Fruit fly (Drosophila melanogaster) whole organism, embryonic: ENCODE measurements around the gene Sec22.
A peak's percentile ranks its signal among the peaks of the same experiment; 100 is the strongest.

ENCODE experiments used
- Adf1 ChIP-seq: fragments of 200-800 bp; sonication (Bioruptor generic); IDR thresholded peaks from 2 replicates; pipeline ENCODE4 v1.3.6; 2022; ENCODE audit warnings: missing biosample characterization, missing genetic modification characterization
- Asciz ChIP-seq: fragments of 200-800 bp; sonication (Bioruptor generic); optimal IDR thresholded peaks from 2 replicates; lab custom pipeline; 2017; ENCODE audit warnings: missing biosample characterization, mild to moderate bottlenecking, missing genetic modification characterization, missing genetic modification reagents
- CG10462 ChIP-seq: fragments of 200-800 bp; sonication (Bioruptor generic); optimal IDR thresholded peaks from 2 replicates; lab custom pipeline; 2016; ENCODE audit warnings: missing biosample characterization, missing genetic modification characterization
- CG10959 ChIP-seq: fragments of 200-800 bp; sonication (Bioruptor generic); IDR thresholded peaks from 2 replicates; pipeline ENCODE4 v1.3.6; 2022; ENCODE audit warnings: missing biosample characterization, missing genetic modification characterization
- CG11398 ChIP-seq: fragments of 200-800 bp; sonication (Bioruptor generic); optimal IDR thresholded peaks from 2 replicates; lab custom pipeline; 2016; ENCODE audit warnings: missing biosample characterization, missing genetic modification characterization
- CG12299 ChIP-seq: fragments of 200-800 bp; sonication (Bioruptor generic); optimal IDR thresholded peaks from 2 replicates; lab custom pipeline; 2018; ENCODE audit warnings: missing biosample characterization, mild to moderate bottlenecking, missing genetic modification characterization
- CG14710 ChIP-seq: fragments of 200-800 bp; sonication (Bioruptor generic); optimal IDR thresholded peaks from 3 replicates; lab custom pipeline; 2019; ENCODE audit warnings: missing biosample characterization, mild to moderate bottlenecking, missing genetic modification characterization, moderate library complexity
- CG14965 ChIP-seq: fragments of 200-800 bp; sonication (Bioruptor generic); optimal IDR thresholded peaks from 2 replicates; lab custom pipeline; 2016; ENCODE audit warnings: missing biosample characterization, missing genetic modification characterization, borderline replicate concordance
- CG15269 ChIP-seq: fragments of 200-800 bp; sonication (Bioruptor generic); optimal IDR thresholded peaks from 2 replicates; lab custom pipeline; 2018; ENCODE audit warnings: missing biosample characterization, mild to moderate bottlenecking, missing genetic modification characterization, moderate library complexity
- CG2199 ChIP-seq: fragments of 200-800 bp; sonication (Bioruptor generic); IDR thresholded peaks from 3 replicates; pipeline ENCODE4 v1.3.6; 2022; ENCODE audit warnings: missing biosample characterization, missing genetic modification characterization
- CG32532 ChIP-seq: fragments of 200-800 bp; sonication (Bioruptor generic); IDR thresholded peaks from 2 replicates; pipeline ENCODE4 v1.3.6; 2022; ENCODE audit warnings: missing biosample characterization, missing genetic modification characterization
- CG32767 ChIP-seq: fragments of 200-800 bp; sonication (Bioruptor generic); IDR thresholded peaks from 2 replicates; pipeline ENCODE4 v1.3.6; 2022; ENCODE audit warnings: missing biosample characterization, missing genetic modification characterization
- CG4360 ChIP-seq: fragments of 200-800 bp; sonication (Bioruptor generic); IDR thresholded peaks from 2 replicates; pipeline ENCODE4 v1.3.6; 2022; ENCODE audit warnings: missing biosample characterization, missing genetic modification characterization
- CG4424 ChIP-seq: fragments of 200-800 bp; sonication (Bioruptor generic); optimal IDR thresholded peaks from 3 replicates; lab custom pipeline; 2016; ENCODE audit warnings: missing biosample characterization, missing genetic modification characterization
- CG8765 ChIP-seq: fragments of 200-800 bp; sonication (Bioruptor generic); IDR thresholded peaks from 2 replicates; pipeline ENCODE4 v1.3.6; 2022; ENCODE audit warnings: missing biosample characterization, missing genetic modification characterization
- D19A ChIP-seq: fragments of 200-800 bp; optimal IDR thresholded peaks from 3 replicates; lab custom pipeline; 2019; ENCODE audit warnings: missing biosample characterization, mild to moderate bottlenecking, missing genetic modification characterization, moderate library complexity
- Fer3 ChIP-seq: fragments of 200-800 bp; sonication (Bioruptor generic); optimal IDR thresholded peaks from 2 replicates; lab custom pipeline; 2018; ENCODE audit warnings: missing biosample characterization, mild to moderate bottlenecking, missing genetic modification characterization, moderate library complexity
- Hmr ChIP-seq: fragments of 200-800 bp; sonication (Bioruptor generic); optimal IDR thresholded peaks from 3 replicates; lab custom pipeline; 2017; ENCODE audit warnings: mild to moderate bottlenecking, missing biosample characterization, missing genetic modification reagents, missing genetic modification characterization
- Hmx ChIP-seq: fragments of 200-800 bp; sonication (Bioruptor generic); optimal IDR thresholded peaks from 2 replicates; lab custom pipeline; 2016; ENCODE audit warnings: missing biosample characterization, missing genetic modification characterization
- Hr51 ChIP-seq, 2 experiments: fragments of 200-800 bp; sonication (Bioruptor generic); optimal IDR thresholded peaks; 2 replicates in 1 of 2; 3 replicates in 1 of 2; lab custom pipeline; 2016 to 2018; ENCODE audit warnings: missing biosample characterization in 2 of 2, missing genetic modification characterization in 2 of 2, mild to moderate bottlenecking in 1 of 2, moderate library complexity in 1 of 2
- Lim3 ChIP-seq: fragments of 200-800 bp; sonication (Bioruptor generic); IDR thresholded peaks from 2 replicates; pipeline ENCODE4 v1.3.6; 2022; ENCODE audit warnings: missing biosample characterization, missing genetic modification characterization
- Med ChIP-seq: fragments of 200-800 bp; sonication (Bioruptor generic); peaks from one replicate; lab custom pipeline; 2016; ENCODE audit warnings: missing biosample characterization, missing genetic modification characterization, mild to moderate bottlenecking, inconsistent platforms, moderate library complexity
- Mes4 ChIP-seq: fragments of 200-800 bp; sonication (Bioruptor generic); optimal IDR thresholded peaks from 2 replicates; lab custom pipeline; 2016; ENCODE audit warnings: missing biosample characterization, missing genetic modification characterization
- NFAT ChIP-seq: fragments of 200-800 bp; sonication (Bioruptor generic); IDR thresholded peaks from 2 replicates; pipeline ENCODE4 v1.3.6; 2022; ENCODE audit warnings: missing biosample characterization, missing genetic modification characterization
- NfI ChIP-seq: fragments of 200-800 bp; sonication (Bioruptor generic); optimal IDR thresholded peaks from 3 replicates; lab custom pipeline; 2018; ENCODE audit warnings: missing biosample characterization, mild to moderate bottlenecking, missing genetic modification characterization, moderate library complexity
- Sox100B ChIP-seq: fragments of 200-800 bp; sonication (Bioruptor generic); optimal IDR thresholded peaks from 3 replicates; lab custom pipeline; 2018; ENCODE audit warnings: missing biosample characterization, mild to moderate bottlenecking, missing genetic modification characterization
- Tbp ChIP-seq: fragments of >200 bp; optimal IDR thresholded peaks from 2 replicates; lab custom pipeline; 2018; ENCODE audit warnings: missing biosample characterization, missing genetic modification characterization
- Trl ChIP-seq, 3 experiments: fragments of >200 bp in 2 of 3; fragments of 200-800 bp in 1 of 3; sonication (Bioruptor generic) in 1 of 3; optimal IDR thresholded peaks; 2 replicates in 1 of 3; 3 replicates in 2 of 3; lab custom pipeline; 2016 to 2017; ENCODE audit warnings: missing biosample characterization in 1 of 3, missing genetic modification characterization in 1 of 3
- Xbp1 ChIP-seq: fragments of 200-800 bp; sonication (Bioruptor generic); optimal IDR thresholded peaks from 3 replicates; lab custom pipeline; 2016; ENCODE audit warnings: missing biosample characterization, mild to moderate bottlenecking, missing genetic modification characterization
- abd-A ChIP-seq: fragments of 200-800 bp; sonication (Bioruptor generic); optimal IDR thresholded peaks from 3 replicates; lab custom pipeline; 2019; ENCODE audit warnings: missing biosample characterization, mild to moderate bottlenecking, missing genetic modification characterization, moderate library complexity
- ac ChIP-seq: fragments of 200-800 bp; sonication (Bioruptor generic); optimal IDR thresholded peaks from 3 replicates; lab custom pipeline; 2017; ENCODE audit warnings: missing biosample characterization, mild to moderate bottlenecking, missing genetic modification characterization
- al ChIP-seq: fragments of 200-800 bp; sonication (Bioruptor generic); IDR thresholded peaks from 2 replicates; pipeline ENCODE4 v1.3.6; 2022; ENCODE audit warnings: missing biosample characterization, missing genetic modification characterization
- aop ChIP-seq: fragments of 200-800 bp; sonication (Bioruptor generic); IDR thresholded peaks from 2 replicates; pipeline ENCODE4 v1.3.6; 2022; ENCODE audit warnings: missing biosample characterization, missing genetic modification characterization
- bigmax ChIP-seq: fragments of 200-800 bp; sonication (Bioruptor generic); optimal IDR thresholded peaks from 2 replicates; lab custom pipeline; 2018; ENCODE audit warnings: missing biosample characterization, mild to moderate bottlenecking, missing genetic modification characterization
- br ChIP-seq: fragments of >200 bp; optimal IDR thresholded peaks from 2 replicates; lab custom pipeline; 2017
- bsh ChIP-seq, 2 experiments: fragments of 200-800 bp; sonication (Bioruptor generic); optimal IDR thresholded peaks; 2 replicates each; lab custom pipeline; 2017 to 2018; ENCODE audit warnings: mild to moderate bottlenecking in 2 of 2, missing biosample characterization in 2 of 2, missing genetic modification characterization in 2 of 2, moderate library complexity in 1 of 2
- corto ChIP-seq: fragments of 200-800 bp; sonication (Bioruptor generic); optimal IDR thresholded peaks from 2 replicates; lab custom pipeline; 2016; ENCODE audit warnings: missing biosample characterization, mild to moderate bottlenecking, missing genetic modification characterization, moderate library complexity
- da ChIP-seq: fragments of 200-800 bp; sonication (Bioruptor generic); optimal IDR thresholded peaks from 2 replicates; lab custom pipeline; 2016; ENCODE audit warnings: missing biosample characterization, missing genetic modification characterization
- eyg ChIP-seq: fragments of 200-800 bp; sonication (Bioruptor generic); optimal IDR thresholded peaks from 3 replicates; lab custom pipeline; 2016; ENCODE audit warnings: missing biosample characterization, missing genetic modification characterization
- fd96Cb ChIP-seq: fragments of 200-800 bp; sonication (Bioruptor generic); optimal IDR thresholded peaks from 2 replicates; lab custom pipeline; 2018; ENCODE audit warnings: missing biosample characterization, mild to moderate bottlenecking, missing genetic modification characterization, moderate library complexity
- gem ChIP-seq: fragments of 200-800 bp; sonication (Bioruptor generic); optimal IDR thresholded peaks from 2 replicates; lab custom pipeline; 2019; ENCODE audit warnings: missing biosample characterization, mild to moderate bottlenecking, missing genetic modification characterization, moderate library complexity
- grn ChIP-seq: fragments of 200-800 bp; sonication (Bioruptor generic); optimal IDR thresholded peaks from 3 replicates; lab custom pipeline; 2017; ENCODE audit warnings: missing biosample characterization, missing genetic modification characterization
- knrl ChIP-seq: fragments of 200-800 bp; sonication (Bioruptor generic); IDR thresholded peaks from 3 replicates; pipeline ENCODE4 v1.3.6; 2022; ENCODE audit warnings: missing biosample characterization, missing genetic modification characterization; ENCODE audit not compliant: partially characterized antibody
- lab ChIP-seq: fragments of 200-800 bp; sonication (Bioruptor generic); optimal IDR thresholded peaks from 3 replicates; lab custom pipeline; 2017; ENCODE audit warnings: missing biosample characterization, missing genetic modification characterization, mild to moderate bottlenecking, moderate library complexity, missing genetic modification reagents
- maf-S ChIP-seq: fragments of 200-800 bp; sonication (Bioruptor generic); optimal IDR thresholded peaks from 2 replicates; lab custom pipeline; 2016; ENCODE audit warnings: missing biosample characterization, missing genetic modification characterization
- nom ChIP-seq: fragments of 200-800 bp; sonication (Bioruptor generic); optimal IDR thresholded peaks from 2 replicates; lab custom pipeline; 2017; ENCODE audit warnings: missing biosample characterization, missing genetic modification characterization, mild to moderate bottlenecking, moderate library complexity, missing genetic modification reagents
- pum ChIP-seq: fragments of 200-800 bp; sonication (Bioruptor generic); optimal IDR thresholded peaks from 2 replicates; lab custom pipeline; 2016; ENCODE audit warnings: missing biosample characterization, missing genetic modification characterization
- repo ChIP-seq: fragments of 200-800 bp; sonication (Bioruptor generic); optimal IDR thresholded peaks from 2 replicates; lab custom pipeline; 2016; ENCODE audit warnings: missing biosample characterization, missing genetic modification characterization
- sim ChIP-seq: fragments of 200-800 bp; sonication (Bioruptor generic); IDR thresholded peaks from 2 replicates; pipeline ENCODE4 v1.3.6; 2022; ENCODE audit warnings: missing biosample characterization, missing genetic modification characterization
- wek ChIP-seq: fragments of 200-800 bp; sonication (Bioruptor generic); optimal IDR thresholded peaks from 3 replicates; lab custom pipeline; 2018; ENCODE audit warnings: missing biosample characterization, mild to moderate bottlenecking, missing genetic modification characterization, moderate library complexity

The Sec22 gene

DNA sequence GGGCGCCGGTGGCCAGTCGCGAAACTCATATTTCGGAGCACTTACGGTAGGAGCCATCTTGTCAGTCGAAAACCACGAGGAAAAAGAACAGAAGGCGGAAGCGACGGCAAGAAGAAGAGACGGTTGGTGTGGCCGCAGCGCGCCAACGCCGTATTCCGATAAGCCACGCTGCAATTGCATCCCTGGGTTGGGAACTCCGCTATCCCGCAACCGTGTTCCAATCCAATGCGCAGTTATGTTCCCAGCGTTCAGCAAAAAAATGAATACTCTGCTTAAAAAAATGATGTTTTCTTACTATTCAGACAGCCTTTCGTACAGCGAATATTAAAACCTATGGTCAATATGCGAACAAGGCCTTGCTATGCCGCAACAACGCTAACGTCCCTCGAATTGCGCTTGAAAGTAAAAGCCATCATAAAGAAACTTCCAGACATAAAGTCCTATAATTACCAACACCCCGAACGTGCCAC is 40.8 kb upstream of the Sec22 start, which contains the start of gene RpL22 (continued):
- TF ChIP-seq eyg (GFP tag; lab: Kevin White, UChicago): peak; percentile 83
- peak; percentile 87 for TF ChIP-seq nom
- TF ChIP-seq CG10462 (GFP tag; lab: Kevin White, UChicago): peak; percentile 57
- TF ChIP-seq D19A (tag; lab: Kevin White, UChicago): peak; percentile 71
- TF ChIP-seq Adf1: peak; percentile 73
- peak; percentile 79 for TF ChIP-seq grn (GFP tag; lab: Kevin White, UChicago)
- no peak for TF ChIP-seq Trl (optimal IDR thresholded peaks at IDR 0.05; lab: Kevin White, UChicago)
- peak; percentile 92 for TF ChIP-seq Trl (GFP tag; optimal IDR thresholded peaks at IDR 0.05; lab: Kevin White, UChicago)
- TF ChIP-seq CG14710: peak; percentile 94
- TF ChIP-seq Tbp: peak; percentile 16
- peak; percentile 47; the same call in 1 of the 2 replicates for TF ChIP-seq CG8765 (GFP tag; lab: Robert Waterston, UW)
- TF ChIP-seq CG4424 (GFP tag; lab: Kevin White, UChicago): peak; percentile 81
- TF ChIP-seq Xbp1: peak; percentile 85
- peak; percentile 88 for TF ChIP-seq Asciz
- TF ChIP-seq ac (GFP tag; lab: Kevin White, UChicago): peak; percentile 72
- TF ChIP-seq Med (GFP tag; lab: Kevin White, UChicago): peak; percentile 99
- peak; percentile 81 for TF ChIP-seq CG12299
- TF ChIP-seq fd96Cb: peak; percentile 53
- peak; percentile 85 for TF ChIP-seq abd-A (tag; lab: Kevin White, UChicago)
- TF ChIP-seq CG11398 (GFP tag; lab: Kevin White, UChicago): peak; percentile 92
- peak; percentile 74 for TF ChIP-seq pum (GFP tag; lab: Kevin White, UChicago)
- peak; percentile 82 for TF ChIP-seq Fer3 (tag; lab: Kevin White, UChicago)
- peak; percentile 90 for TF ChIP-seq NFAT (GFP tag; lab: Robert Waterston, UW)
- TF ChIP-seq Hmr (GFP tag; lab: Kevin White, UChicago): peak; percentile 98
- TF ChIP-seq wek (GFP tag; lab: Kevin White, UChicago): peak; percentile 83
- TF ChIP-seq CG32532 (GFP tag; lab: Robert Waterston, UW): peak; percentile 91
- TF ChIP-seq CG32767: peak; percentile 58; the same call in 1 of the 2 replicates
- no peak for TF ChIP-seq Lim3 (GFP tag; lab: Robert Waterston, UW)
- TF ChIP-seq Hr51 (GFP tag; optimal IDR thresholded peaks at IDR 0.05; lab: Kevin White, UChicago): peak; percentile 61 to 89
- peak; percentile 38; the same call in 1 of the 2 replicates for TF ChIP-seq CG4360 (GFP tag; lab: Robert Waterston, UW)
- no peak for TF ChIP-seq br
- TF ChIP-seq knrl: peak; percentile 57; the same call in 2 of the 3 replicates
- TF ChIP-seq maf-S: peak; percentile 89
- peak; percentile 97 for TF ChIP-seq lab (GFP tag; lab: Kevin White, UChicago)
- TF ChIP-seq CG14965 (GFP tag; lab: Kevin White, UChicago): peak; percentile 80
- TF ChIP-seq aop (GFP tag; lab: Robert Waterston, UW): no peak
- peak; percentile 88 for TF ChIP-seq repo (GFP tag; lab: Kevin White, UChicago)
- TF ChIP-seq Mes4 (GFP tag; lab: Kevin White, UChicago): peak; percentile 97
- peak; percentile 89 for TF ChIP-seq CG2199 (GFP tag; lab: Robert Waterston, UW)
- TF ChIP-seq Hmx (GFP tag; lab: Kevin White, UChicago): no peak
- TF ChIP-seq Sox100B (GFP tag; lab: Kevin White, UChicago): peak; percentile 75
- peak; percentile 77 for TF ChIP-seq sim
- TF ChIP-seq bigmax (GFP tag; lab: Kevin White, UChicago): peak; percentile 79
- no peak for TF ChIP-seq corto (GFP tag; lab: Kevin White, UChicago)
- TF ChIP-seq al (GFP tag; lab: Robert Waterston, UW): peak; percentile 75
- peak; percentile 68 for TF ChIP-seq CG10959 (GFP tag; lab: Robert Waterston, UW)
- peak; percentile 37 to 75 for TF ChIP-seq bsh (GFP tag; optimal IDR thresholded peaks at IDR 0.05; lab: Kevin White, UChicago)
- TF ChIP-seq CG15269: peak; percentile 71
- peak; percentile 90 for TF ChIP-seq da (GFP tag; lab: Kevin White, UChicago)
- peak; percentile 59 for TF ChIP-seq gem (tag; lab: Kevin White, UChicago)
- TF ChIP-seq NfI (GFP tag; lab: Kevin White, UChicago): peak; percentile 93
